Worm (Caenorhabditis elegans) whole organism, midembryonic: ENCODE results near the gene K10D11.3.

Experiments used
- T22C8.4 ChIP-seq: fragments of 200-800 bp; sonication (Bioruptor generic); IDR thresholded peaks from 2 replicates; pipeline ENCODE4 v1.3.6; 2022; ENCODE audit warnings: missing genetic modification characterization, missing compliant biosample characterization
- cog-1 ChIP-seq: sonication (generic microtip); optimal IDR thresholded peaks from 2 replicates; lab custom pipeline; 2016; ENCODE audit warnings: missing genetic modification characterization, missing compliant biosample characterization
- flt-1 ChIP-seq: fragments of 200-800 bp; sonication (Bioruptor generic); IDR thresholded peaks from 2 replicates; pipeline ENCODE4 v1.3.6; 2022; ENCODE audit warnings: missing genetic modification characterization, missing compliant biosample characterization
- klf-2 ChIP-seq: fragments of 200-800 bp; sonication (Bioruptor generic); conservative IDR thresholded peaks from 2 replicates; pipeline ENCODE4 v1.3.6; 2022; ENCODE audit warnings: missing genetic modification reagents, missing genetic modification characterization, missing compliant biosample characterization
- med-1 ChIP-seq: sonication (generic microtip); optimal IDR thresholded peaks from 2 replicates; lab custom pipeline; 2017; ENCODE audit warnings: missing genetic modification characterization, mild to moderate bottlenecking, missing compliant biosample characterization, antibody characterized with exemption, missing genetic modification reagents; ENCODE audit not compliant: insufficient read depth
- ref-1 ChIP-seq: fragments of 200-800 bp; sonication (Bioruptor generic); conservative IDR thresholded peaks from 2 replicates; pipeline ENCODE4 v1.3.6; 2022; ENCODE audit warnings: missing genetic modification reagents, missing genetic modification characterization, missing compliant biosample characterization
- tab-1 ChIP-seq: fragments of 200-800 bp; sonication (Bioruptor generic); IDR thresholded peaks from 2 replicates; pipeline ENCODE4 v1.3.6; 2022; ENCODE audit warnings: missing genetic modification characterization, missing compliant biosample characterization
- ztf-23 ChIP-seq: fragments of 200-800 bp; sonication (Bioruptor generic); IDR thresholded peaks from 2 replicates; pipeline ENCODE4 v1.3.6; 2022; ENCODE audit warnings: missing genetic modification reagents, missing genetic modification characterization, missing compliant biosample characterization
- ztf-29 ChIP-seq: fragments of 200-800 bp; sonication (Bioruptor generic); IDR thresholded peaks from 2 replicates; pipeline ENCODE4 v1.3.6; 2022; ENCODE audit warnings: missing genetic modification reagents, missing genetic modification characterization, missing compliant biosample characterization

The K10D11.3 gene

ce11 chrIV:12942633-12943032, 43.3 kb downstream of the K10D11.3 start, which contains the start of gene dct-19:
TSS of gene dct-19 (plus strand) at chrIV:12942933.
- TF ChIP-seq ztf-29 (no peak), klf-2 (GFP tag; lab: Robert Waterston, UW) (no peak), med-1 (GFP tag; lab: Kevin White, UChicago) (no peak), T22C8.4 (no peak), cog-1 (tag; lab: Kevin White, UChicago) (no peak), ztf-23 (no peak), tab-1 (GFP tag; lab: Robert Waterston, UW) (no peak), flt-1 (GFP tag; lab: Robert Waterston, UW) (no peak), ref-1 (GFP tag; lab: Robert Waterston, UW) (no peak)

- TF ChIP-seq ztf-29 (no peak), flt-1 (GFP tag; lab: Robert Waterston, UW) (no peak), klf-2 (GFP tag; lab: Robert Waterston, UW) (no peak), tab-1 (GFP tag; lab: Robert Waterston, UW) (no peak)
Measured at ce11 chrIV:12941254-12941653, 44.7 kb downstream of the K10D11.3 start, which contains the start of gene dod-24. TSS of gene dod-24 (minus strand) at chrIV:12941354.

- no peak for TF ChIP-seq T22C8.4
- no peak for TF ChIP-seq ztf-23
- no peak for TF ChIP-seq ref-1 (GFP tag; lab: Robert Waterston, UW)
- TF ChIP-seq cog-1 (tag; lab: Kevin White, UChicago): no peak
- TF ChIP-seq klf-2 (GFP tag; lab: Robert Waterston, UW): no peak
- TF ChIP-seq med-1 (GFP tag; lab: Kevin White, UChicago): no peak
- TF ChIP-seq flt-1 (GFP tag; lab: Robert Waterston, UW): no peak
- no peak for TF ChIP-seq tab-1 (GFP tag; lab: Robert Waterston, UW)
- no peak for TF ChIP-seq ztf-29
Measured at ce11 chrIV:12936221-12936776, 49.6 kb downstream of the K10D11.3 start, which contains the start of the genes cld-1 and dod-21. TSS of gene cld-1 (minus strand) at chrIV:12936271. TSS of gene dod-21 (plus strand) at chrIV:12936738.
